Fruit fly (Drosophila melanogaster) whole organism, embryonic: ENCODE results near the gene dysf.

ENCODE experiments used
- CG10366 ChIP-seq: fragments of 200-800 bp; sonication (Bioruptor generic); IDR thresholded peaks from 2 replicates; pipeline ENCODE4 v1.3.6; 2022; ENCODE audit warnings: missing biosample characterization, missing genetic modification characterization
- CG12071 ChIP-seq: fragments of 200-800 bp; sonication (Bioruptor generic); optimal IDR thresholded peaks from 3 replicates; lab custom pipeline; 2018; ENCODE audit warnings: missing biosample characterization, mild to moderate bottlenecking, missing genetic modification characterization
- CG12769 ChIP-seq: fragments of 200-800 bp; sonication (Bioruptor generic); optimal IDR thresholded peaks from 2 replicates; lab custom pipeline; 2019; ENCODE audit warnings: missing biosample characterization, mild to moderate bottlenecking, missing genetic modification characterization, moderate library complexity
- CG14441 ChIP-seq: fragments of 200-800 bp; sonication (Bioruptor generic); IDR thresholded peaks from 2 replicates; pipeline ENCODE4 v1.3.6; 2022; ENCODE audit warnings: missing biosample characterization, missing genetic modification characterization
- CG14667 ChIP-seq: fragments of 200-800 bp; sonication (Bioruptor generic); IDR thresholded peaks from 2 replicates; pipeline ENCODE4 v1.3.6; 2022; ENCODE audit warnings: missing biosample characterization, missing genetic modification characterization
- CG17359 ChIP-seq: fragments of 200-800 bp; sonication (Bioruptor generic); optimal IDR thresholded peaks from 3 replicates; lab custom pipeline; 2018; ENCODE audit warnings: missing biosample characterization, mild to moderate bottlenecking, missing genetic modification characterization, moderate library complexity
- CG17385 ChIP-seq: fragments of 200-800 bp; sonication (Bioruptor generic); optimal IDR thresholded peaks from 3 replicates; lab custom pipeline; 2018; ENCODE audit warnings: missing biosample characterization, mild to moderate bottlenecking, missing genetic modification characterization
- CG18764 ChIP-seq: fragments of 200-800 bp; sonication (Bioruptor generic); optimal IDR thresholded peaks from 3 replicates; lab custom pipeline; 2016; ENCODE audit warnings: missing biosample characterization, missing genetic modification characterization
- CG31365 ChIP-seq: fragments of 200-800 bp; sonication (Bioruptor generic); optimal IDR thresholded peaks from 2 replicates; lab custom pipeline; 2018; ENCODE audit warnings: missing biosample characterization, mild to moderate bottlenecking, missing genetic modification characterization
- CG34422 ChIP-seq: fragments of 200-800 bp; sonication (Bioruptor generic); IDR thresholded peaks from 3 replicates; pipeline ENCODE4 v1.3.6; 2022; ENCODE audit warnings: missing biosample characterization, missing genetic modification characterization
- CG6689 ChIP-seq: fragments of 200-800 bp; sonication (Bioruptor generic); IDR thresholded peaks from 2 replicates; pipeline ENCODE4 v1.3.6; 2022; ENCODE audit warnings: missing biosample characterization, missing genetic modification characterization
- CG6791 ChIP-seq: fragments of 200-800 bp; sonication (Bioruptor generic); IDR thresholded peaks from 3 replicates; pipeline ENCODE4 v1.3.6; 2022; ENCODE audit warnings: missing biosample characterization, missing genetic modification characterization; ENCODE audit not compliant: partially characterized antibody
- CG7963 ChIP-seq: fragments of 200-800 bp; sonication (Bioruptor generic); IDR thresholded peaks from 3 replicates; pipeline ENCODE4 v1.3.6; 2022; ENCODE audit warnings: missing biosample characterization, missing genetic modification characterization; ENCODE audit not compliant: partially characterized antibody
- CG8359 ChIP-seq: fragments of 200-800 bp; sonication (Bioruptor generic); optimal IDR thresholded peaks from 2 replicates; lab custom pipeline; 2017; ENCODE audit warnings: missing biosample characterization, mild to moderate bottlenecking, missing genetic modification characterization, borderline replicate concordance
- CG8765 ChIP-seq: fragments of 200-800 bp; sonication (Bioruptor generic); IDR thresholded peaks from 2 replicates; pipeline ENCODE4 v1.3.6; 2022; ENCODE audit warnings: missing biosample characterization, missing genetic modification characterization
- CG9817 ChIP-seq: fragments of 200-800 bp; sonication (Bioruptor generic); optimal IDR thresholded peaks from 2 replicates; lab custom pipeline; 2018; ENCODE audit warnings: missing biosample characterization, mild to moderate bottlenecking, missing genetic modification characterization, moderate library complexity
- CoRest ChIP-seq: fragments of 200-800 bp; sonication (Bioruptor generic); optimal IDR thresholded peaks from 3 replicates; lab custom pipeline; 2018; ENCODE audit warnings: missing biosample characterization, mild to moderate bottlenecking, missing genetic modification characterization, moderate library complexity
- D19A ChIP-seq: fragments of 200-800 bp; optimal IDR thresholded peaks from 3 replicates; lab custom pipeline; 2019; ENCODE audit warnings: missing biosample characterization, mild to moderate bottlenecking, missing genetic modification characterization, moderate library complexity
- Gsc ChIP-seq: fragments of 200-800 bp; sonication (Bioruptor generic); IDR thresholded peaks from 2 replicates; pipeline ENCODE4 v1.3.6; 2022; ENCODE audit warnings: missing biosample characterization, missing genetic modification characterization
- H15 ChIP-seq: fragments of 200-800 bp; sonication (Bioruptor generic); IDR thresholded peaks from 3 replicates; pipeline ENCODE4 v1.3.6; 2022; ENCODE audit warnings: missing biosample characterization, missing genetic modification characterization
- Hr78 ChIP-seq, 2 experiments: fragments of 200-800 bp in 1 of 2; fragments of >200 bp in 1 of 2; sonication (Bioruptor generic) in 1 of 2; optimal IDR thresholded peaks; 2 replicates each; lab custom pipeline; 2017 to 2019; ENCODE audit warnings: missing biosample characterization in 2 of 2, missing genetic modification characterization in 2 of 2, mild to moderate bottlenecking in 1 of 2, moderate library complexity in 1 of 2
- Jarid2 ChIP-seq: fragments of 200-800 bp; sonication (Bioruptor generic); optimal IDR thresholded peaks from 3 replicates; lab custom pipeline; 2017; ENCODE audit warnings: mild to moderate bottlenecking, missing biosample characterization, missing genetic modification reagents, missing genetic modification characterization
- Oli ChIP-seq: fragments of 200-800 bp; sonication (Bioruptor generic); optimal IDR thresholded peaks from 2 replicates; lab custom pipeline; 2018; ENCODE audit warnings: missing biosample characterization, mild to moderate bottlenecking, missing genetic modification characterization, moderate library complexity
- Poxn ChIP-seq: fragments of 200-800 bp; sonication (Bioruptor generic); IDR thresholded peaks from 2 replicates; pipeline ENCODE4 v1.3.6; 2022; ENCODE audit warnings: missing biosample characterization, missing genetic modification characterization
- Scr ChIP-seq: fragments of 200-800 bp; sonication (Bioruptor generic); IDR thresholded peaks from 2 replicates; pipeline ENCODE4 v1.3.6; 2022; ENCODE audit warnings: missing biosample characterization, missing genetic modification characterization; ENCODE audit not compliant: partially characterized antibody
- Six4 ChIP-seq: fragments of 200-800 bp; sonication (Bioruptor generic); optimal IDR thresholded peaks from 2 replicates; lab custom pipeline; 2016; ENCODE audit warnings: missing biosample characterization, missing genetic modification characterization
- Spps ChIP-seq: fragments of 200-800 bp; sonication (Bioruptor generic); optimal IDR thresholded peaks from 2 replicates; lab custom pipeline; 2018; ENCODE audit warnings: missing biosample characterization, mild to moderate bottlenecking, missing genetic modification characterization
- Ssrp ChIP-seq: fragments of 200-800 bp; sonication (Bioruptor generic); optimal IDR thresholded peaks from 2 replicates; lab custom pipeline; 2018; ENCODE audit warnings: missing biosample characterization, mild to moderate bottlenecking, missing genetic modification characterization, moderate library complexity
- Stat92E ChIP-seq, 3 experiments: fragments of >200 bp in 2 of 3; fragments of 200-800 bp in 1 of 3; sonication (Bioruptor generic) in 1 of 3; optimal IDR thresholded peaks; 2 replicates each; lab custom pipeline; 2017 to 2019; ENCODE audit warnings: missing biosample characterization in 3 of 3, missing genetic modification characterization in 3 of 3, mild to moderate bottlenecking in 1 of 3, moderate library complexity in 1 of 3
- Usf ChIP-seq: fragments of 200-800 bp; sonication (Bioruptor generic); optimal IDR thresholded peaks from 2 replicates; lab custom pipeline; 2017; ENCODE audit warnings: missing genotype, missing biosample characterization, missing genetic modification characterization
- ase ChIP-seq: fragments of 200-800 bp; sonication (Bioruptor generic); IDR thresholded peaks from 3 replicates; pipeline ENCODE4 v1.3.6; 2022; ENCODE audit warnings: missing biosample characterization, missing genetic modification characterization
- ci ChIP-seq: fragments of 200-800 bp; sonication (Bioruptor generic); IDR thresholded peaks from 3 replicates; pipeline ENCODE4 v1.3.6; 2022; ENCODE audit warnings: missing biosample characterization, missing genetic modification characterization
- crp ChIP-seq, 2 experiments: fragments of 200-800 bp; sonication (Bioruptor generic); optimal IDR thresholded peaks; 2 replicates in 1 of 2; 3 replicates in 1 of 2; lab custom pipeline; 2017; ENCODE audit warnings: missing biosample characterization in 2 of 2, missing genetic modification characterization in 2 of 2, mild to moderate bottlenecking in 1 of 2, moderate library complexity in 1 of 2
- da ChIP-seq: fragments of 200-800 bp; sonication (Bioruptor generic); optimal IDR thresholded peaks from 2 replicates; lab custom pipeline; 2016; ENCODE audit warnings: missing biosample characterization, missing genetic modification characterization
- dan ChIP-seq: fragments of 200-800 bp; sonication (Bioruptor generic); IDR thresholded peaks from 2 replicates; pipeline ENCODE4 v1.3.6; 2022; ENCODE audit warnings: missing biosample characterization, missing genetic modification characterization
- dmrt99B ChIP-seq: fragments of 200-800 bp; sonication (Bioruptor generic); optimal IDR thresholded peaks from 2 replicates; lab custom pipeline; 2018; ENCODE audit warnings: missing biosample characterization, mild to moderate bottlenecking, missing genetic modification characterization, moderate library complexity
- h ChIP-seq: fragments of >200 bp; optimal IDR thresholded peaks from 2 replicates; lab custom pipeline; 2017
- mirr ChIP-seq: fragments of 200-800 bp; sonication (Bioruptor generic); optimal IDR thresholded peaks from 3 replicates; lab custom pipeline; 2018; ENCODE audit warnings: missing biosample characterization, mild to moderate bottlenecking, missing genetic modification characterization
- oc ChIP-seq: fragments of 200-800 bp; sonication (Bioruptor generic); optimal IDR thresholded peaks from 2 replicates; lab custom pipeline; 2018; ENCODE audit warnings: missing biosample characterization, mild to moderate bottlenecking, missing genetic modification characterization, moderate library complexity
- odd ChIP-seq: fragments of 200-800 bp; sonication (Bioruptor generic); optimal IDR thresholded peaks from 2 replicates; lab custom pipeline; 2017; ENCODE audit warnings: missing biosample characterization, mild to moderate bottlenecking, missing genetic modification characterization
- phol ChIP-seq: fragments of 200-800 bp; sonication (Bioruptor generic); optimal IDR thresholded peaks from 3 replicates; lab custom pipeline; 2018; ENCODE audit warnings: missing biosample characterization, mild to moderate bottlenecking, missing genetic modification characterization, moderate library complexity
- pros ChIP-seq: fragments of 200-800 bp; sonication (Bioruptor generic); optimal IDR thresholded peaks from 3 replicates; lab custom pipeline; 2019; ENCODE audit warnings: missing biosample characterization, mild to moderate bottlenecking, missing genetic modification characterization, moderate library complexity
- row ChIP-seq: fragments of 200-800 bp; sonication (Bioruptor generic); IDR thresholded peaks from 3 replicates; pipeline ENCODE4 v1.3.6; 2022; ENCODE audit warnings: missing biosample characterization, missing genetic modification characterization
- sima ChIP-seq: fragments of 200-800 bp; sonication (Bioruptor generic); optimal IDR thresholded peaks from 2 replicates; lab custom pipeline; 2016; ENCODE audit warnings: missing biosample characterization, missing genetic modification characterization
- sqz ChIP-seq: fragments of 200-800 bp; sonication (Bioruptor generic); optimal IDR thresholded peaks from 3 replicates; lab custom pipeline; 2018; ENCODE audit warnings: missing biosample characterization, mild to moderate bottlenecking, missing genetic modification characterization
- sr ChIP-seq: fragments of 200-800 bp; sonication (Bioruptor generic); IDR thresholded peaks from 3 replicates; pipeline ENCODE4 v1.3.6; 2022; ENCODE audit warnings: missing biosample characterization, missing genetic modification characterization
- ssp ChIP-seq: fragments of 200-800 bp; sonication (Bioruptor generic); IDR thresholded peaks from 2 replicates; pipeline ENCODE4 v1.3.6; 2022; ENCODE audit warnings: missing biosample characterization, missing genetic modification characterization
- vnd ChIP-seq: fragments of 200-800 bp; sonication (Bioruptor generic); IDR thresholded peaks from 3 replicates; pipeline ENCODE4 v1.3.6; 2022; ENCODE audit warnings: missing biosample characterization, missing genetic modification characterization; ENCODE audit not compliant: partially characterized antibody
- wek ChIP-seq: fragments of 200-800 bp; sonication (Bioruptor generic); optimal IDR thresholded peaks from 3 replicates; lab custom pipeline; 2018; ENCODE audit warnings: missing biosample characterization, mild to moderate bottlenecking, missing genetic modification characterization, moderate library complexity
- zfh2 ChIP-seq: fragments of 200-800 bp; sonication (Bioruptor generic); optimal IDR thresholded peaks from 2 replicates; lab custom pipeline; 2016; ENCODE audit warnings: missing biosample characterization, missing genetic modification characterization

Gene dysf

dm6 chr3R:26039793-26040335 lies 58.6 kb downstream of the dysf start (continued):
- TF ChIP-seq CG17359 (tag; lab: Kevin White, UChicago) (no peak), CG8359 (GFP tag; lab: Kevin White, UChicago) (no peak), Scr (GFP tag; lab: Robert Waterston, UW) (no peak), vnd (GFP tag; lab: Robert Waterston, UW) (no peak), odd (GFP tag; lab: Kevin White, UChicago) (no peak), D19A (tag; lab: Kevin White, UChicago) (no peak), CG17385 (GFP tag; lab: Kevin White, UChicago) (no peak), wek (GFP tag; lab: Kevin White, UChicago) (no peak), Spps (no peak), CG34422 (no peak), phol (tag; lab: Kevin White, UChicago) (no peak), CG14667 (GFP tag; lab: Robert Waterston, UW) (no peak), CG8765 (GFP tag; lab: Robert Waterston, UW) (no peak), Jarid2 (GFP tag; lab: Kevin White, UChicago) (peak; percentile 18), CG12071 (no peak), zfh2 (GFP tag; lab: Kevin White, UChicago) (no peak), dan (GFP tag; lab: Robert Waterston, UW) (no peak), ci (GFP tag; lab: Robert Waterston, UW) (0 out of 3 replicates have a peak, but pooled peaks have one; percentile 6), CG31365 (tag; lab: Kevin White, UChicago) (no peak), ase (GFP tag; lab: Robert Waterston, UW) (peak; percentile 74), CoRest (tag; lab: Kevin White, UChicago) (no peak), crp (GFP tag; optimal IDR thresholded peaks at IDR 0.05; lab: Kevin White, UChicago) (peak in 1 of 2 experiments; percentile 10), h (lab: Kevin White, UChicago) (no peak), sima (GFP tag; lab: Kevin White, UChicago) (no peak), oc (tag; lab: Kevin White, UChicago) (peak; percentile 4), Usf (GFP tag; lab: Kevin White, UChicago) (no peak), mirr (GFP tag; lab: Kevin White, UChicago) (no peak), CG18764 (GFP tag; lab: Kevin White, UChicago) (no peak), da (GFP tag; lab: Kevin White, UChicago) (peak; percentile 91), sqz (peak; percentile 78), Ssrp (no peak), CG14441 (GFP tag; lab: Robert Waterston, UW) (no peak), Poxn (no peak), row (GFP tag; lab: Robert Waterston, UW) (no peak), ssp (GFP tag; lab: Robert Waterston, UW) (no peak), CG12769 (tag; lab: Kevin White, UChicago) (no peak), H15 (GFP tag; lab: Robert Waterston, UW) (no peak), Six4 (no peak), CG9817 (no peak), CG10366 (GFP tag; lab: Robert Waterston, UW) (no peak), Oli (tag; lab: Kevin White, UChicago) (no peak), CG7963 (GFP tag; lab: Robert Waterston, UW) (no peak), CG6791 (GFP tag; lab: Robert Waterston, UW) (peak; percentile 41; the same call in 1 of the 3 replicates), sr (no peak), Hr78 (GFP tag; optimal IDR thresholded peaks at IDR 0.05; lab: Kevin White, UChicago) (no peak), CG6689 (GFP tag; lab: Robert Waterston, UW) (no peak), Gsc (GFP tag; lab: Robert Waterston, UW) (no peak), dmrt99B (tag; lab: Kevin White, UChicago) (no peak), Stat92E (GFP tag; optimal IDR thresholded peaks at IDR 0.05; lab: Kevin White, UChicago) (no peak), pros (GFP tag; lab: Kevin White, UChicago) (peak; percentile 99)
